Worm (Caenorhabditis elegans) whole organism, L3 larva: ENCODE measurements around the gene nhr-260.
A peak's percentile ranks its signal among the peaks of the same experiment; 100 is the strongest.

ENCODE experiments used
- R02D3.7 ChIP-seq: fragments of 150-350 bp; optimal IDR thresholded peaks from 2 replicates; lab custom pipeline; 2014; ENCODE audit warnings: missing biosample characterization, missing genetic modification characterization
- ZK546.5 ChIP-seq: sonication (generic microtip); optimal IDR thresholded peaks from 2 replicates; lab custom pipeline; 2017; ENCODE audit warnings: missing biosample characterization, missing genetic modification characterization
- aly-2 ChIP-seq: fragments of 150-350 bp; optimal IDR thresholded peaks from 2 replicates; lab custom pipeline; 2014; ENCODE audit warnings: missing biosample characterization, missing genetic modification characterization
- ceh-28 ChIP-seq: fragments of 150-350 bp; optimal IDR thresholded peaks from 2 replicates; lab custom pipeline; 2014; ENCODE audit warnings: missing biosample characterization, missing genetic modification reagents, missing genetic modification characterization
- ceh-82 ChIP-seq: fragments of 150-350 bp; optimal IDR thresholded peaks from 2 replicates; lab custom pipeline; 2014; ENCODE audit warnings: missing biosample characterization, missing genetic modification characterization
- ceh-9 ChIP-seq: sonication (generic microtip); optimal IDR thresholded peaks from 2 replicates; lab custom pipeline; 2018; ENCODE audit warnings: missing biosample characterization, missing genetic modification characterization
- egl-27 ChIP-seq: sonication (generic microtip); optimal IDR thresholded peaks from 4 replicates; lab custom pipeline; 2017; ENCODE audit warnings: missing biosample characterization, missing genetic modification reagents, missing genetic modification characterization
- elt-1 ChIP-seq: fragments of 150-350 bp; optimal IDR thresholded peaks from 2 replicates; lab custom pipeline; 2014; ENCODE audit warnings: missing biosample characterization, missing genetic modification characterization
- elt-2 ChIP-seq: sonication (generic microtip); optimal IDR thresholded peaks from 2 replicates; lab custom pipeline; 2016; ENCODE audit warnings: missing genetic modification reagents, mild to moderate bottlenecking, missing genetic modification characterization, missing compliant biosample characterization
- elt-3 ChIP-seq, 3 experiments: fragments of 150-350 bp in 1 of 3; sonication (generic microtip) in 2 of 3; optimal IDR thresholded peaks; 2 replicates in 2 of 3; 4 replicates in 1 of 3; lab custom pipeline; 2014 to 2017; ENCODE audit warnings: missing biosample characterization in 3 of 3, missing genetic modification characterization in 3 of 3
- fkh-10 ChIP-seq: sonication (generic microtip); optimal IDR thresholded peaks from 2 replicates; lab custom pipeline; 2017; ENCODE audit warnings: missing biosample characterization, missing genetic modification reagents, missing genetic modification characterization
- fkh-2 ChIP-seq: fragments of 150-350 bp; optimal IDR thresholded peaks from 2 replicates; lab custom pipeline; 2014; ENCODE audit warnings: missing biosample characterization, missing genetic modification reagents, missing genetic modification characterization
- hmg-11 ChIP-seq: sonication (generic microtip); optimal IDR thresholded peaks from 2 replicates; lab custom pipeline; 2016; ENCODE audit warnings: missing genetic modification characterization, missing compliant biosample characterization
- jun-1 ChIP-seq: fragments of 150-350 bp; optimal IDR thresholded peaks from 2 replicates; lab custom pipeline; 2014; ENCODE audit warnings: missing biosample characterization, missing genetic modification reagents, missing genetic modification characterization
- lin-15B ChIP-seq: fragments of 150-350 bp; optimal IDR thresholded peaks from 2 replicates; lab custom pipeline; 2014; ENCODE audit warnings: missing biosample characterization, missing genetic modification characterization
- lin-39 ChIP-seq: fragments of 150-350 bp; optimal IDR thresholded peaks from 2 replicates; lab custom pipeline; 2018; ENCODE audit warnings: missing biosample characterization, missing genetic modification reagents, missing genetic modification characterization
- mdl-1 ChIP-seq: fragments of 150-350 bp; optimal IDR thresholded peaks from 2 replicates; lab custom pipeline; 2014; ENCODE audit warnings: missing biosample characterization, missing genetic modification characterization
- nfya-1 ChIP-seq: sonication (generic microtip); optimal IDR thresholded peaks from 2 replicates; lab custom pipeline; 2017; ENCODE audit warnings: missing genetic modification characterization, mild to moderate bottlenecking, missing compliant biosample characterization, antibody characterized with exemption, moderate library complexity; ENCODE audit not compliant: insufficient read depth
- nhr-11 ChIP-seq: fragments of 150-350 bp; optimal IDR thresholded peaks from 2 replicates; lab custom pipeline; 2014; ENCODE audit warnings: missing biosample characterization, missing genetic modification characterization
- nhr-25 ChIP-seq: sonication (generic microtip); optimal IDR thresholded peaks from 2 replicates; lab custom pipeline; 2017; ENCODE audit warnings: missing biosample characterization, missing genetic modification characterization
- nhr-43 ChIP-seq: sonication (generic microtip); optimal IDR thresholded peaks from 2 replicates; lab custom pipeline; 2016; ENCODE audit warnings: mild to moderate bottlenecking, missing genetic modification characterization, missing compliant biosample characterization; ENCODE audit not compliant: poor library complexity, severe bottlenecking
- nhr-76 ChIP-seq: fragments of 150-350 bp; sonication (generic microtip); optimal IDR thresholded peaks from 5 replicates; lab custom pipeline; 2014; ENCODE audit warnings: missing biosample characterization, missing genetic modification characterization
- pha-4 ChIP-seq: fragments of 150-350 bp; optimal IDR thresholded peaks from 2 replicates; lab custom pipeline; 2014; ENCODE audit warnings: missing biosample characterization, missing genetic modification reagents, missing genetic modification characterization
- skn-1 ChIP-seq: fragments of 150-350 bp; optimal IDR thresholded peaks from 2 replicates; lab custom pipeline; 2014; ENCODE audit warnings: missing biosample characterization, missing genetic modification characterization
- unc-62 ChIP-seq: fragments of 150-350 bp; sonication (generic microtip); optimal IDR thresholded peaks from 4 replicates; lab custom pipeline; 2014; ENCODE audit warnings: missing biosample characterization, missing genetic modification reagents, missing genetic modification characterization
- ztf-11 ChIP-seq: fragments of 150-350 bp; optimal IDR thresholded peaks from 2 replicates; lab custom pipeline; 2014; ENCODE audit warnings: missing biosample characterization, missing genetic modification characterization
- ztf-4 ChIP-seq: fragments of 150-350 bp; optimal IDR thresholded peaks from 2 replicates; lab custom pipeline; 2014; ENCODE audit warnings: missing biosample characterization, missing genetic modification characterization

The nhr-260 gene

DNA sequence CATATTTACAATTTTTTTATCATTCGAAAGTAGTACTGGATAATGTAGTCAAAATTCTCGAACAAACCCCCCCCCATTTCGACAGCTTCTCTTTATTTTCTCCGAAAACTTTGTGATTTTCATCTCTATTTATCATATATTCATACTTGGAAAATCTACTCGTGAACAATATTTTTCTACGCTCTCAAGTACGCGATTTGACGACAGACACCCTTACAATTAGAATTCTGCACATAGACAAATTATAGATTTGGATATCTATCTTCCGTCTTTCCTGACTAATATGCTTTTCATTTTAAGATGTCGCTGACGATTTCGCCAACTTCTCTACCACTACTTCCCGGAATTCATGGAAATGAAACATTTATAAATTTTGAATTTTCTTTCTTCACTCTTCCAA lies 5.4 kb downstream of the nhr-260 start, which contains the start of gene sru-28:
sru-28 (plus strand) TSS at position 301 of the 400 bp plus-strand sequence.
- TF ChIP-seq skn-1 (tag; lab: Kevin White, UChicago) (no peak), R02D3.7 (tag; lab: Kevin White, UChicago) (no peak), ceh-82 (tag; lab: Kevin White, UChicago) (no peak), fkh-10 (GFP tag; lab: Kevin White, UChicago) (no peak), unc-62 (no peak), ceh-28 (tag; lab: Kevin White, UChicago) (no peak), ceh-9 (tag; lab: Kevin White, UChicago) (no peak)

DNA sequence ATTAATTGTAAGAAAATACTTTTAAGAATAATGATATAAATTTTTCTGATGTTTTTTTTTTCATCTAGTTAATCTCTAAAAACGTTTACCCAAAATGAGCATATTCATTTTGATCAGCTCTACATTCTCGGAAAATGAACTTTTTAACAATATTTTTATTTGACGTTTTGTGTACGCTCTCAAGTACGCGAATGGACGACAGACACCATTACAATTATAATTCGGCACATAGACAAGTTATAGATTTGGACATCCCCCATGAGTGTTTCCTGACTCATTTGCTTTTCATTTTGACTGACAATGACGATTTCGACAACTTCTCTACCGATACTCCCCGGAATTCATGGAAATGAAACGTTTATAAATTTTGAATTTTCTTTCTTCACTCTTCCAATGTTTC lies 12.3 kb downstream of the nhr-260 start, which contains the start of gene sru-27:
sru-27 (plus strand) TSS at position 301 of the 400 bp plus-strand sequence.
- TF ChIP-seq nhr-76 (tag; lab: Kevin White, UChicago), result no peak
- no peak for TF ChIP-seq elt-1 (tag; lab: Kevin White, UChicago)
- TF ChIP-seq unc-62, result no peak
- no peak for TF ChIP-seq nhr-43 (tag; lab: Kevin White, UChicago)
- no peak for TF ChIP-seq lin-39
- no peak for TF ChIP-seq ztf-4
- no peak for TF ChIP-seq pha-4 (tag; lab: Kevin White, UChicago)

DNA sequence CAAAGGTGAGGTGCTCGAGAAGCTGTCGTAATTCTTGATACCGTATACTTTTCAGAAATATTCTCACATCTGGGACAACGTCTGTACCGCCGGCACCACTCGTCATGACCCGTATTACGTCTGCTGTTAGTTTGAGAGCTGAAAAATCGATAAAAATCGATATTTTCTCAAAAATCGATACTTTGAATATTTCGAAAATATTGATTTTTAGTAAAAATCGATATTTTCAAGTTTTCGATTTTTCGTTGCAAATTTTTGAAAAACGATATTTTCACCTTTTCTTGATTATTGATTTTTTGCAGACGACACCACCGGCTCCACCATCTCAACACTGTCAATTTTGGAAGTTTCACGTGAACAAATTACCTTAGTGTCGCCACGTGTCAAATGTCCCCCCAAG lies 15.7 kb downstream of the nhr-260 start:
- TF ChIP-seq nfya-1 (tag; lab: Kevin White, UChicago) (no peak), fkh-2 (tag; lab: Kevin White, UChicago) (no peak), mdl-1 (tag; lab: Kevin White, UChicago) (no peak), ceh-28 (tag; lab: Kevin White, UChicago) (peak; percentile 89), elt-3 (tag; optimal IDR thresholded peaks at IDR 0.05; lab: Kevin White, UChicago) (no peak), R02D3.7 (tag; lab: Kevin White, UChicago) (no peak)
- TF ChIP-seq, all 47 proteins: peak for 1

DNA sequence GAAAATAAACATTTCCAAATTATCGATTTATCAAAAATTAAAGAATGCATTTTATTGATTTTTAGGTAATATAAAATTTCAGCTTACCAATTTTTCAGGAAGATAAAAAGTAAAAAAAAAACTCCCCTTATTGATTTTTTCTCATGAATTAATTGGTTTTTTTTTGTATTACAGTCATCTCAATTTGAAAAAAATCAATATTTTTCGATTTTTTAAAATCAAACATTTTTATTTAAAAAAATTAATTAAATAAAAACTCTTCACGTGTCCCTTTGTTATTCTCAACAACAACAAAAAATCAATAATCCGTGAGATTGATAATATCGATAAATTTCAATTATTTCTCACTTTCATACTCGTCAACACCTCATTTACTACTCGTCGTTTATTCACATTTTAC lies 16.1 kb downstream of the nhr-260 start, which contains the start of gene C38C3.3:
C38C3.3 (plus strand) TSS at position 301 of the 400 bp plus-strand sequence.
- TF ChIP-seq lin-15B (tag; lab: Kevin White, UChicago), result no peak
- TF ChIP-seq elt-1 (tag; lab: Kevin White, UChicago), result no peak
- no peak for TF ChIP-seq ZK546.5 (tag; lab: Kevin White, UChicago)
- TF ChIP-seq elt-2, result no peak
- no peak for TF ChIP-seq nhr-11 (tag; lab: Kevin White, UChicago)
- TF ChIP-seq fkh-2 (tag; lab: Kevin White, UChicago), result no peak
- TF ChIP-seq ceh-28 (tag; lab: Kevin White, UChicago), result peak; percentile 15
- no peak for TF ChIP-seq ztf-4
- no peak for TF ChIP-seq elt-3 (tag; optimal IDR thresholded peaks at IDR 0.05; lab: Kevin White, UChicago)

DNA sequence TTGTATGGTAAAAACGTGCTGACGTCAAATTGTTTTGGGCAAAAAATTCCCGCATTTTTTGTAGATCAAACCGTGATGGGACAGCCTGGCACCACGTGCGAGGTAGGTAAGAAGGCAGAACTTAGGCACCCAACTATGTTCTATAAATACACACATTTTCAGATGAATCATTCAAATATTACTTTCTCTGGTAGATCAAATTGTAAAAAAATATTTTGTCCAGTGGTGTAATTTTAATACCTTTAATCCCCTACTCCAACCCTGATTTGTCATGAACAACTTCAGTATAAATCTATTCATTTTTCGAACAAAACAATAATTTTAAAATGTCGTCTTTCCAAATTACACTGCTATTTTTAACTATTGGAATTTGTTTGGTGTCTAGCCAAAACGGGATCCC lies 17.0 kb downstream of the nhr-260 start, which contains the start of gene spig-7:
spig-7 (plus strand) TSS at position 301 of the 400 bp plus-strand sequence.
- no peak for TF ChIP-seq jun-1 (tag; lab: Kevin White, UChicago)

DNA sequence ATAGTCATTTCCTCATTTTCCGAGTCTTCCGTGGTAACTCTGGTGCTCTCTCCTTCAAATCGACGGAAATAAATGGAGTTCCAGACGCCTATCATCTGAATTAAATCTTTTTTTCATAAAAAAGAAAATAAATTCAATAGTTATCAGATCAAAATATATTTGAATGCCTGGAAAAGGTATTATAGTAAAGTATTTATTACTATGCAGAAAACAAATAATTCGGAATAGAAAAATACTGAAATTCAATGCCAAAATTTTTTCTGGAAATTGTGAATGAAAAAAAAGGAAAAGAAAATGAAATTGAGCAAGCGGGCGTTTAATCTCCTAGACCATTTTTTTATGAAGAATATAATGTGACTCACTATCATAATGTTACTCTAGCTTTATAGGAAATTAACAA lies 19.9 kb downstream of the nhr-260 start, which contains the start of gene C38C3.6:
C38C3.6 (minus strand) TSS at position 101 of the 400 bp plus-strand sequence.
- TF ChIP-seq lin-15B (tag; lab: Kevin White, UChicago), result no peak

DNA sequence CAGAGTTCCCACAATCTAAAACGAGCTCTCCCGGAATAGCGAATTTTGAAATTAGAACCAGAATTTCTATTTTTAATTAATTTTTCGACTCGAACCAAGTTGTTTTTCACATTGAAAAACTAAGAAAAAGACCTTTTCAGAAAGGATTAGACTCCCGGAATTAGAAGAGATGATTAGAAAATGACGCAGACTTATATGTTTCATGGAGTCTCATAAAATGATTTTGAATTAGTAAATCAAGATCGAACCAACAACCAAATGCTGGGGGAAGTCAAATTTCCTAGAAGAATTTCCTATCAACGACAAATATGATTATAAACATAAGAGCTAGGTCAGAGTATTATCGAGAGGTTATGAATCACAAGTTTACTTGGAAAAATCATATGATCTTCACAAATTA lies 22.8 kb downstream of the nhr-260 start:
- TF ChIP-seq aly-2 (no peak), hmg-11 (tag; lab: Kevin White, UChicago) (no peak), egl-27 (tag; lab: Kevin White, UChicago) (no peak), nfya-1 (tag; lab: Kevin White, UChicago) (no peak), pha-4 (tag; lab: Kevin White, UChicago) (no peak), unc-62 (no peak), ztf-4 (no peak), ZK546.5 (tag; lab: Kevin White, UChicago) (no peak), ztf-11 (tag; lab: Kevin White, UChicago) (no peak), skn-1 (tag; lab: Kevin White, UChicago) (no peak), nhr-76 (tag; lab: Kevin White, UChicago) (no peak), mdl-1 (tag; lab: Kevin White, UChicago) (no peak), nhr-43 (tag; lab: Kevin White, UChicago) (no peak), nhr-25 (no peak), ceh-82 (tag; lab: Kevin White, UChicago) (no peak)
- TF ChIP-seq, all 47 proteins: peak for 0
